Fruit fly (Drosophila melanogaster): ENCODE data around the gene Syt7.

The Syt7 gene

dm6 chr4:230430-230829, 75.9 kb downstream of the Syt7 start, which contains the start of gene CG1674:
Gene CG1674, plus strand, starts transcription at chr4:230730.
- TF ChIP-seq Crg-1 (GFP tag; optimal IDR thresholded peaks at IDR 0.05) (no peak), CG33017 (tag; optimal IDR thresholded peaks at IDR 0.05) (no peak)
